Worm (Caenorhabditis elegans): Measurements from ENCODE around the gene F19H8.2.

The F19H8.2 gene

DNA sequence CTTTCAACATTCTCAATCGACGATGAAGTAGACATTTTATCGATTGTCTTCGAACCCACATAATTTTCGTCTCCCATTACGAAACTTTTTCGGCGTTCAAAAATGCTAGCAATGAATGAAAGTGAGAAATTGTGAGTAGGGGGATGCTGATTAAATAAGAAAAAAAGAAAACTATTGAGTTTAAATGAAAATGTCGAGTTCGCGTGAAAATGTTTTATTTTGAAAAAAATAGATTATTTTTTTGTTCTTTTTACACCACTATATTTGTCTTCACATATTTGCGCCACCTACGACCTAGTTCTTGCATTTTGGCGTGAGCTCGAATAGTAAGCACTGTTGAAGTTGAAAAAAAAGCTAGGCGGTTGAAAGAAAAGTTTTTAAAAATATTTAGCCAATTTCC lies 23.5 kb downstream of the F19H8.2 start, which contains the start of gene C01G12.3:
Gene C01G12.3 (minus strand): TSS at position 101 of the 400 bp plus-strand sequence.
- TF ChIP-seq fkh-10 (GFP tag; optimal IDR thresholded peaks at IDR 0.05) (no peak), nhr-20 (tag; optimal IDR thresholded peaks at IDR 0.05) (no peak), unc-30 (tag; optimal IDR thresholded peaks at IDR 0.05) (no peak), unc-86 (tag; optimal IDR thresholded peaks at IDR 0.05) (no peak)

DNA sequence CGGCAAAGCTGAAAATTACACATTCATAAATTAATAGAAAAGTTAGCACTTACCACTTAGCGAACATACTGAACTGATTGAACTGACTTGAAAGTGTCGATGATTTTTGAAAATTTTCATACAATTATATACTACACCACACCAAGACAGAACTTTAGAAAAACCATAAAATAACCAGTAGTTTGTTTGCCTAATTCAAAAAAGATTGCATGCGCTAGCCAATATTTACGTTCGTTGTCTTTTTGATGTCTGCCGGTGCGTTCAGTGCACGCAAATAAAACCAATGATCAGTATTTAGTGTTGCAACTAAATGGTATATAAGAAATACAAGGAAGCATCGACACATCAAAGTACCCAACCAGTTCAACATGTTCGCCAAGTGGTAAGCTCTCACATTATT lies 25.1 kb downstream of the F19H8.2 start, which contains the start of the genes nspb-8 and nspb-9:
Gene nspb-8 (minus strand): TSS at position 101 of the 400 bp plus-strand sequence.
Gene nspb-9 (plus strand): TSS at position 311 of the 400 bp plus-strand sequence.
- TF ChIP-seq snpc-4 (tag; optimal IDR thresholded peaks at IDR 0.05) (no peak), ceh-90 (tag; optimal IDR thresholded peaks at IDR 0.05) (no peak), efl-1 (optimal IDR thresholded peaks at IDR 0.05) (no peak), efl-1 (GFP tag; optimal IDR thresholded peaks at IDR 0.05 in 1 of 2) (peak in 1 of 2 experiments; percentile 62), nhr-28 (tag; optimal IDR thresholded peaks at IDR 0.05) (no peak)

DNA sequence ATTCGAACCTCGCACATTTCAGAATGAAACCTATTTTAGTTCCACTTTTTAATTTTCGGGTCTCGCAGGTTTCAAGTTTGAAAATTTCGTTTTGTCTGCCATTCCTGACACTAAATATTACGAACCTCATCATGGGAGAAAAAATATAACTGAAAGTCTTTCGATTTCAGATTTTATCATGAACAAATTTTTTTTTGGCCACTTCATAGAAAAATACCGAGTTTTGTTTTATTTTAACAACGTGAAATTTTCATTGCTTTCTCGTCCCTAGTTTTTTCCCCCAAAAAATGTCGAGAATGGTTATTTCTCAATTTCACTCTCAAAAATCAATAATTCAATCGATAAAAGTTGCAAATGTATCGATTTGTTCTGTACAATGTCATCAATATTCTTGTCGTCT lies 27.0 kb downstream of the F19H8.2 start, which contains the start of gene C01G12.9:
Gene C01G12.9 (plus strand): TSS at position 301 of the 400 bp plus-strand sequence.
- TF ChIP-seq efl-1 (optimal IDR thresholded peaks at IDR 0.05), result no peak
- peak in 1 of 2 experiments; percentile 51 for TF ChIP-seq efl-1 (GFP tag; optimal IDR thresholded peaks at IDR 0.05 in 1 of 2)
- no peak for TF ChIP-seq lin-15B (tag; optimal IDR thresholded peaks at IDR 0.05)

DNA sequence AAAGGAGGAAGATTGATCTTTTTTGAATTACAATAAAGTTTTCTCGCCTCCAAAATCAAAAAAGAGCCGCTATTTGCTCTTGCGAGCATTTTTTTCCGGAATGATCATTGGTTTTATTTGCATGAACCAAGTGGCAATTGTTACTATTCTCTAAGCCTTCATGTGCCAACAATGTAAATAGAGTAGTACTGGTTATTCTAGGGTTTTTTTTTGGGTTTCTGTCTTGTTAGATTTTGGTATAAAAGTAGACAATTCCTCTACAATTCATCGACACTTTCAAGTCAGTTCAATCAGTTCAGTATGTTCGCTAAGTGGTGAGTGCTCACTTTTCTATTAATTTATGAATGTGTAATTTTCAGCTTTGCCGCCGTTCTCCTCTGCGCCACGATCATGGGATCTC lies 27.7 kb downstream of the F19H8.2 start, which contains the start of gene nspb-7:
Gene nspb-7 (plus strand): TSS at position 301 of the 400 bp plus-strand sequence.
- TF ChIP-seq ceh-88 (GFP tag; IDR thresholded peaks at IDR 0.05) (no peak), ceh-8 (GFP tag; optimal IDR thresholded peaks at IDR 0.05) (no peak), nhr-77 (tag; optimal IDR thresholded peaks at IDR 0.05) (no peak), unc-30 (tag; optimal IDR thresholded peaks at IDR 0.05) (no peak), blmp-1 (tag; optimal IDR thresholded peaks at IDR 0.05) (no peak), dpl-1 (GFP tag; optimal IDR thresholded peaks at IDR 0.05) (no peak), tbx-2 (tag; optimal IDR thresholded peaks at IDR 0.05) (no peak), ceh-90 (tag; optimal IDR thresholded peaks at IDR 0.05) (no peak), nhr-12 (tag; optimal IDR thresholded peaks at IDR 0.05) (no peak), lin-35 (GFP tag; optimal IDR thresholded peaks at IDR 0.05) (no peak)

DNA sequence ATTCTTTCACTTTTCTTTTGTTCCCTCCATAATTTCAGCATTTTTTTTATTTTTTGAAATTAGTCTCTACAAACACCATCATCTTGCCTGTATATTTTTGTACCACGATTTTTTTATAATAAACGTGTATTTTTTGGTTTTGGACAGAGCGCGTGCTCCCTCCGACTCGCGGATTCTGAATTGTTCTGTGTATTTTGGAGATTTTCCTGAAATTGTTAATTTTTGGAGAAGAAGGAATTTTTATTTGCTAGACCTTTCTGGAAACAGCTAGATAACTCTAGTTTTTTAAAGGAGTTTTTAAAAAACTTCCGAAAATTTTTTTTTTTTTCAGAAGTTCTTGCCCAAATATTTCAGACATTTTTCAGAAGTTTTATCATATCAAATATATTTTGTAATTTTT lies 29.2 kb downstream of the F19H8.2 start, which contains the start of gene C01G12.13:
Gene C01G12.13 (plus strand): TSS at position 301 of the 400 bp plus-strand sequence.
- TF ChIP-seq dsc-1 (tag; optimal IDR thresholded peaks at IDR 0.05), result no peak
- TF ChIP-seq pag-3 (tag; optimal IDR thresholded peaks at IDR 0.05; ENCODE audit: borderline replicate concordance, insufficient read depth), result no peak
- TF ChIP-seq aha-1 (tag; optimal IDR thresholded peaks at IDR 0.05), result no peak
- no peak for TF ChIP-seq Y116A8C.19 (tag; optimal IDR thresholded peaks at IDR 0.05; ENCODE audit: borderline replicate concordance)
- no peak for TF ChIP-seq lin-35 (GFP tag; optimal IDR thresholded peaks at IDR 0.05)
- TF ChIP-seq lin-15B (tag; optimal IDR thresholded peaks at IDR 0.05), result no peak
- TF ChIP-seq C34B4.2 (tag; optimal IDR thresholded peaks at IDR 0.05), result no peak
- TF ChIP-seq ceh-82 (tag; optimal IDR thresholded peaks at IDR 0.05), result no peak
- TF ChIP-seq alr-1 (tag; optimal IDR thresholded peaks at IDR 0.05; ENCODE audit: borderline replicate concordance), result no peak
- no peak for TF ChIP-seq nhr-12 (tag; optimal IDR thresholded peaks at IDR 0.05)
- no peak for TF ChIP-seq zag-1 (tag; optimal IDR thresholded peaks at IDR 0.05)
- TF ChIP-seq mab-9 (GFP tag; IDR thresholded peaks at IDR 0.05), result no peak
- TF ChIP-seq C16A3.4 (tag; optimal IDR thresholded peaks at IDR 0.05), result no peak
- no peak for TF ChIP-seq nhr-20 (tag; optimal IDR thresholded peaks at IDR 0.05)
- TF ChIP-seq jun-1 (tag; optimal IDR thresholded peaks at IDR 0.05), result no peak
- no peak for TF ChIP-seq nhr-71 (tag; optimal IDR thresholded peaks at IDR 0.05)
- no peak for TF ChIP-seq ceh-8 (GFP tag; optimal IDR thresholded peaks at IDR 0.05)

DNA sequence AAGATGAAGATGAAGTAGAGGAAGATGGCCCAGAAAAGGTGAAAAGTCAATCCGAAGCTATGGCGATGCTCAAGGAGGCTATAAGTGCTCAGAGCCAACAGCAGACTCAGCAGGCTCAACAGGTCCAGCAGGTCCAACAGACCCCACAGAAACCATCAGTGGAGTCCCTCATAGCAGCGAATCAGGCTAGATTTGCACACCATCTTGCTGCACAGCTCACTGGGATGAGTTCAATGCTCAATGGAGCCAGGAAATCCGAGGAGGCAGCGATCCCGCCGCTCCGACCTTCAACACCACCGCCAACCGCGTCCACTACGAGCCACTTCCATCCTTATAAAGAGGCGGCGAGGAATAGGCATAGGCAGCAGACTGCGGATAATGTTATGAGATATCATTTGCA lies 30.9 kb downstream of the F19H8.2 start:
- TF ChIP-seq nhr-77 (tag; optimal IDR thresholded peaks at IDR 0.05) (no peak), unc-98 (GFP tag; IDR thresholded peaks at IDR 0.05) (no peak), lin-35 (GFP tag; optimal IDR thresholded peaks at IDR 0.05) (no peak), lsy-2 (tag; optimal IDR thresholded peaks at IDR 0.05) (no peak)

Data from whole organism, L1 larva.